Worm (Caenorhabditis elegans) whole organism, mixed stage, embryonic: Measurements from ENCODE around the gene ptr-4.

ENCODE experiments used
- bed-3 ChIP-seq: fragments of 200-800 bp; sonication (Bioruptor generic); optimal IDR thresholded peaks from 3 replicates; lab custom pipeline; 2018; ENCODE audit warnings: mild to moderate bottlenecking, missing genetic modification characterization, moderate library complexity, missing compliant biosample characterization
- elt-1 ChIP-seq: sonication (generic microtip); optimal IDR thresholded peaks from 2 replicates; lab custom pipeline; 2017; ENCODE audit warnings: missing genetic modification characterization, mild to moderate bottlenecking, missing compliant biosample characterization, antibody characterized with exemption, moderate library complexity, borderline replicate concordance; ENCODE audit not compliant: insufficient read depth
- nhr-12 ChIP-seq: fragments of 150-350 bp; optimal IDR thresholded peaks from 2 replicates; lab custom pipeline; 2014; ENCODE audit warnings: missing biosample characterization, missing genetic modification characterization
- unc-39 ChIP-seq: fragments of 150-350 bp; optimal IDR thresholded peaks from 2 replicates; lab custom pipeline; 2014; ENCODE audit warnings: missing biosample characterization, missing genetic modification characterization
- unc-62 ChIP-seq: fragments of 150-350 bp; optimal IDR thresholded peaks from 2 replicates; lab custom pipeline; 2014; ENCODE audit warnings: missing biosample characterization, missing genetic modification reagents, missing genetic modification characterization
- zip-8 ChIP-seq: fragments of 150-350 bp; optimal IDR thresholded peaks from 2 replicates; lab custom pipeline; 2014; ENCODE audit warnings: missing biosample characterization, missing genetic modification characterization

ce11 chrX:6040435-6041093 is 25.2 kb downstream of the ptr-4 start:
- no peak for TF ChIP-seq unc-39 (tag; lab: Kevin White, UChicago)
- no peak for TF ChIP-seq unc-62 (GFP tag; lab: Kevin White, UChicago)
- TF ChIP-seq zip-8 (tag; lab: Kevin White, UChicago), result peak; percentile 56
- no peak for TF ChIP-seq elt-1 (tag; lab: Kevin White, UChicago)
- no peak for TF ChIP-seq nhr-12 (tag; lab: Kevin White, UChicago)
- no peak for TF ChIP-seq bed-3 (GFP tag; lab: Kevin White, UChicago)
